Fruit fly (Drosophila melanogaster) whole organism, embryonic: ENCODE results near the gene nbs.

Source experiments
- Bgb ChIP-seq: fragments of 200-800 bp; sonication (Bioruptor generic); IDR thresholded peaks from 2 replicates; pipeline ENCODE4 v1.3.6; 2022; ENCODE audit warnings: missing biosample characterization, missing genetic modification characterization; ENCODE audit not compliant: partially characterized antibody
- CG10543 ChIP-seq: fragments of 200-800 bp; sonication (Bioruptor generic); optimal IDR thresholded peaks from 3 replicates; lab custom pipeline; 2017; ENCODE audit warnings: missing biosample characterization, mild to moderate bottlenecking, missing genetic modification characterization, moderate library complexity
- CG11398 ChIP-seq: fragments of 200-800 bp; sonication (Bioruptor generic); optimal IDR thresholded peaks from 2 replicates; lab custom pipeline; 2016; ENCODE audit warnings: missing biosample characterization, missing genetic modification characterization
- CG13123 ChIP-seq: fragments of 200-800 bp; sonication (Bioruptor generic); optimal IDR thresholded peaks from 2 replicates; lab custom pipeline; 2016; ENCODE audit warnings: missing biosample characterization, missing genetic modification characterization
- CG14860 ChIP-seq: fragments of 200-800 bp; sonication (Bioruptor generic); IDR thresholded peaks from 3 replicates; pipeline ENCODE4 v1.3.6; 2022; ENCODE audit warnings: missing biosample characterization, missing genetic modification characterization; ENCODE audit not compliant: partially characterized antibody
- CG2199 ChIP-seq: fragments of 200-800 bp; sonication (Bioruptor generic); IDR thresholded peaks from 3 replicates; pipeline ENCODE4 v1.3.6; 2022; ENCODE audit warnings: missing biosample characterization, missing genetic modification characterization
- CG2712 ChIP-seq: fragments of 200-800 bp; optimal IDR thresholded peaks from 3 replicates; lab custom pipeline; 2019; ENCODE audit warnings: missing biosample characterization, mild to moderate bottlenecking, missing genetic modification characterization, moderate library complexity
- CG30403 ChIP-seq: fragments of 200-800 bp; sonication (Bioruptor generic); optimal IDR thresholded peaks from 3 replicates; lab custom pipeline; 2016; ENCODE audit warnings: missing biosample characterization, missing genetic modification characterization
- CG32772 ChIP-seq: fragments of 200-800 bp; sonication (Bioruptor generic); IDR thresholded peaks from 2 replicates; pipeline ENCODE4 v1.3.6; 2022; ENCODE audit warnings: missing biosample characterization, missing genetic modification characterization
- CG33557 ChIP-seq: fragments of 200-800 bp; sonication (Bioruptor generic); optimal IDR thresholded peaks from 2 replicates; lab custom pipeline; 2019; ENCODE audit warnings: missing biosample characterization, mild to moderate bottlenecking, missing genetic modification characterization, moderate library complexity
- CG4730 ChIP-seq: fragments of 200-800 bp; sonication (Bioruptor generic); IDR thresholded peaks from 2 replicates; pipeline ENCODE4 v1.3.6; 2022; ENCODE audit warnings: missing biosample characterization, missing genetic modification characterization
- CG6272 ChIP-seq: fragments of 200-800 bp; sonication (Bioruptor generic); IDR thresholded peaks from 2 replicates; pipeline ENCODE4 v1.3.6; 2022; ENCODE audit warnings: missing biosample characterization, missing genetic modification characterization
- CG6791 ChIP-seq: fragments of 200-800 bp; sonication (Bioruptor generic); IDR thresholded peaks from 3 replicates; pipeline ENCODE4 v1.3.6; 2022; ENCODE audit warnings: missing biosample characterization, missing genetic modification characterization; ENCODE audit not compliant: partially characterized antibody
- CG7786 ChIP-seq: fragments of 200-800 bp; sonication (Bioruptor generic); optimal IDR thresholded peaks from 2 replicates; lab custom pipeline; 2016; ENCODE audit warnings: missing biosample characterization, missing genetic modification characterization
- CG9437 ChIP-seq: fragments of 200-800 bp; sonication (Bioruptor generic); optimal IDR thresholded peaks from 2 replicates; lab custom pipeline; 2018; ENCODE audit warnings: missing biosample characterization, mild to moderate bottlenecking, missing genetic modification characterization
- CG9817 ChIP-seq: fragments of 200-800 bp; sonication (Bioruptor generic); optimal IDR thresholded peaks from 2 replicates; lab custom pipeline; 2018; ENCODE audit warnings: missing biosample characterization, mild to moderate bottlenecking, missing genetic modification characterization, moderate library complexity
- CkIIα-i1 ChIP-seq: fragments of 200-800 bp; sonication (Bioruptor generic); IDR thresholded peaks from 2 replicates; pipeline ENCODE4 v1.3.6; 2022; ENCODE audit warnings: missing biosample characterization, missing genetic modification characterization
- Dek ChIP-seq: fragments of 200-800 bp; sonication (Bioruptor generic); optimal IDR thresholded peaks from 3 replicates; lab custom pipeline; 2019; ENCODE audit warnings: missing biosample characterization, mild to moderate bottlenecking, missing genetic modification characterization, moderate library complexity
- Dp ChIP-seq: fragments of 200-800 bp; sonication (Bioruptor generic); optimal IDR thresholded peaks from 2 replicates; lab custom pipeline; 2018; ENCODE audit warnings: missing biosample characterization, mild to moderate bottlenecking, missing genetic modification characterization, moderate library complexity
- Elba2 ChIP-seq: fragments of 200-800 bp; sonication (Bioruptor generic); optimal IDR thresholded peaks from 3 replicates; lab custom pipeline; 2016; ENCODE audit warnings: missing biosample characterization, missing genetic modification characterization
- H2.0 ChIP-seq: fragments of 200-800 bp; sonication (Bioruptor generic); IDR thresholded peaks from 2 replicates; pipeline ENCODE4 v1.3.6; 2022; ENCODE audit warnings: missing biosample characterization, missing genetic modification characterization
- HLH4C ChIP-seq: fragments of 200-800 bp; sonication (Bioruptor generic); IDR thresholded peaks from 3 replicates; pipeline ENCODE4 v1.3.6; 2022; ENCODE audit warnings: missing biosample characterization, missing genetic modification characterization; ENCODE audit not compliant: partially characterized antibody
- HLHmδ ChIP-seq: fragments of 200-800 bp; sonication (Bioruptor generic); optimal IDR thresholded peaks from 2 replicates; lab custom pipeline; 2018; ENCODE audit warnings: missing biosample characterization, mild to moderate bottlenecking, missing genetic modification characterization, moderate library complexity
- Kr ChIP-seq: fragments of 200-800 bp; sonication (Bioruptor generic); optimal IDR thresholded peaks from 2 replicates; lab custom pipeline; 2017; ENCODE audit warnings: missing biosample characterization, mild to moderate bottlenecking, missing genetic modification characterization
- Max ChIP-seq: fragments of 200-800 bp; sonication (Bioruptor generic); optimal IDR thresholded peaks from 2 replicates; lab custom pipeline; 2016; ENCODE audit warnings: missing biosample characterization, mild to moderate bottlenecking, missing genetic modification characterization
- Med ChIP-seq: fragments of 200-800 bp; sonication (Bioruptor generic); peaks from one replicate; lab custom pipeline; 2016; ENCODE audit warnings: missing biosample characterization, missing genetic modification characterization, mild to moderate bottlenecking, inconsistent platforms, moderate library complexity
- Mrtf ChIP-seq: fragments of 200-800 bp; sonication (Bioruptor generic); IDR thresholded peaks from 3 replicates; pipeline ENCODE4 v1.3.6; 2022; ENCODE audit warnings: missing biosample characterization, missing genetic modification characterization
- Nf-YA ChIP-seq: fragments of 200-800 bp; sonication (Bioruptor generic); IDR thresholded peaks from 2 replicates; pipeline ENCODE4 v1.3.6; 2022; ENCODE audit warnings: missing biosample characterization, missing genetic modification characterization
- Poxn ChIP-seq: fragments of 200-800 bp; sonication (Bioruptor generic); IDR thresholded peaks from 2 replicates; pipeline ENCODE4 v1.3.6; 2022; ENCODE audit warnings: missing biosample characterization, missing genetic modification characterization
- Trl ChIP-seq, 3 experiments: fragments of >200 bp in 2 of 3; fragments of 200-800 bp in 1 of 3; sonication (Bioruptor generic) in 1 of 3; optimal IDR thresholded peaks; 2 replicates in 1 of 3; 3 replicates in 2 of 3; lab custom pipeline; 2016 to 2017; ENCODE audit warnings: missing biosample characterization in 1 of 3, missing genetic modification characterization in 1 of 3
- abd-A ChIP-seq: fragments of 200-800 bp; sonication (Bioruptor generic); optimal IDR thresholded peaks from 3 replicates; lab custom pipeline; 2019; ENCODE audit warnings: missing biosample characterization, mild to moderate bottlenecking, missing genetic modification characterization, moderate library complexity
- ac ChIP-seq: fragments of 200-800 bp; sonication (Bioruptor generic); optimal IDR thresholded peaks from 3 replicates; lab custom pipeline; 2017; ENCODE audit warnings: missing biosample characterization, mild to moderate bottlenecking, missing genetic modification characterization
- al ChIP-seq: fragments of 200-800 bp; sonication (Bioruptor generic); IDR thresholded peaks from 2 replicates; pipeline ENCODE4 v1.3.6; 2022; ENCODE audit warnings: missing biosample characterization, missing genetic modification characterization
- bab2 ChIP-seq: fragments of 200-800 bp; sonication (Bioruptor generic); optimal IDR thresholded peaks from 2 replicates; lab custom pipeline; 2016; ENCODE audit warnings: missing biosample characterization, missing genetic modification characterization
- ci ChIP-seq: fragments of 200-800 bp; sonication (Bioruptor generic); IDR thresholded peaks from 3 replicates; pipeline ENCODE4 v1.3.6; 2022; ENCODE audit warnings: missing biosample characterization, missing genetic modification characterization
- esg ChIP-seq: fragments of 200-800 bp; sonication (Bioruptor generic); conservative IDR thresholded peaks from 2 replicates; pipeline ENCODE4 v1.3.6; 2022; ENCODE audit warnings: missing biosample characterization, missing genetic modification characterization
- ewg ChIP-seq: fragments of 200-800 bp; sonication (Bioruptor generic); optimal IDR thresholded peaks from 3 replicates; lab custom pipeline; 2017; ENCODE audit warnings: mild to moderate bottlenecking, missing biosample characterization, missing genetic modification reagents, missing genetic modification characterization
- gce ChIP-seq: fragments of 200-800 bp; sonication (Bioruptor generic); IDR thresholded peaks from 3 replicates; pipeline ENCODE4 v1.3.6; 2022; ENCODE audit warnings: missing biosample characterization, missing genetic modification characterization
- gcm ChIP-seq: fragments of 200-800 bp; sonication (Bioruptor generic); optimal IDR thresholded peaks from 2 replicates; lab custom pipeline; 2019; ENCODE audit warnings: missing biosample characterization, mild to moderate bottlenecking, missing genetic modification characterization, moderate library complexity
- nau ChIP-seq: fragments of 200-800 bp; sonication (Bioruptor generic); optimal IDR thresholded peaks from 3 replicates; lab custom pipeline; 2017; ENCODE audit warnings: missing biosample characterization, mild to moderate bottlenecking, missing genetic modification characterization, missing genetic modification reagents
- odd ChIP-seq: fragments of 200-800 bp; sonication (Bioruptor generic); optimal IDR thresholded peaks from 2 replicates; lab custom pipeline; 2017; ENCODE audit warnings: missing biosample characterization, mild to moderate bottlenecking, missing genetic modification characterization
- p53 ChIP-seq: fragments of 200-800 bp; sonication (Bioruptor generic); optimal IDR thresholded peaks from 2 replicates; lab custom pipeline; 2016; ENCODE audit warnings: missing biosample characterization, missing genetic modification characterization
- pita ChIP-seq: fragments of 200-800 bp; sonication (Bioruptor generic); optimal IDR thresholded peaks from 2 replicates; lab custom pipeline; 2017; ENCODE audit warnings: missing biosample characterization, mild to moderate bottlenecking, missing genetic modification characterization
- prd ChIP-seq, 3 experiments: fragments of >200 bp in 2 of 3; fragments of 200-800 bp in 1 of 3; sonication (Bioruptor generic) in 1 of 3; optimal IDR thresholded peaks in 2 of 3; IDR thresholded peaks in 1 of 3; 2 replicates in 2 of 3; 3 replicates in 1 of 3; pipeline versions ENCODE4 v1.3.6 to Lab custom; 2017 to 2022; ENCODE audit warnings: missing biosample characterization in 1 of 3, missing genetic modification characterization in 1 of 3
- seq ChIP-seq: fragments of 200-800 bp; sonication (Bioruptor generic); IDR thresholded peaks from 2 replicates; pipeline ENCODE4 v1.3.6; 2022; ENCODE audit warnings: missing biosample characterization, missing genetic modification characterization
- sisA ChIP-seq: fragments of 200-800 bp; sonication (Bioruptor generic); IDR thresholded peaks from 2 replicates; pipeline ENCODE4 v1.3.6; 2022; ENCODE audit warnings: missing biosample characterization, missing genetic modification characterization
- sna ChIP-seq: fragments of 200-800 bp; sonication (Bioruptor generic); IDR thresholded peaks from 2 replicates; pipeline ENCODE4 v1.3.6; 2022; ENCODE audit warnings: missing biosample characterization, missing genetic modification characterization; ENCODE audit not compliant: partially characterized antibody
- tio ChIP-seq: fragments of 200-800 bp; sonication (Bioruptor generic); optimal IDR thresholded peaks from 2 replicates; lab custom pipeline; 2017; ENCODE audit warnings: missing biosample characterization, missing genetic modification characterization, inconsistent platforms
- ttk ChIP-seq: fragments of 200-800 bp; sonication (Bioruptor generic); IDR thresholded peaks from 2 replicates; pipeline ENCODE4 v2.1.2; 2022; ENCODE audit warnings: missing biosample characterization, missing genetic modification characterization
- zfh2 ChIP-seq: fragments of 200-800 bp; sonication (Bioruptor generic); optimal IDR thresholded peaks from 2 replicates; lab custom pipeline; 2016; ENCODE audit warnings: missing biosample characterization, missing genetic modification characterization

nbs gene

DNA sequence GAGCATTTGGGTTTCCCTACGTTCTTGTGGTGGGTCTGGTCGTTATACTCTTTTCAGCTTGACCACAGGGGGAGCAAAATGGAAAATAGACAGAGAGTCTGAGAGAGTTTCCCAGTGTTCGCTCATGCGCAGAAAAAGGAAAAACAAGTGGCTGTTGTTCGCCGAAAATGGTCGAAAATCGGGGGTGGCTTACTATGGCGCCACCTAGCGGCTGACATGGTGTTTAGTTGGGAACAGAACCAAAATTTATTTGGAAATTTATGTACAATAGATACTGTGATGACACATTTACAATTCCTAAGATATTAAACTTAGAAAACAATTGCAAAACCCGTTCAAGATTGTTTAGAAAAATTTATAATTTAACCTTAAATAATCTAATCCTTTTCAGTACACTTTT lies 28.6 kb upstream of the nbs start (continued):
- TF ChIP-seq gce = no peak
- TF ChIP-seq HLH4C = no peak
- TF ChIP-seq tio (GFP tag; lab: Kevin White, UChicago) = no peak
- no peak for TF ChIP-seq p53
- TF ChIP-seq bab2 = no peak
- no peak for TF ChIP-seq nau (GFP tag; lab: Kevin White, UChicago)
- TF ChIP-seq CG11398 (GFP tag; lab: Kevin White, UChicago) = no peak
- TF ChIP-seq CG13123 (GFP tag; lab: Kevin White, UChicago) = no peak
- TF ChIP-seq Mrtf (GFP tag; lab: Robert Waterston, UW) = no peak
- TF ChIP-seq HLHmδ = no peak
- TF ChIP-seq CG9437 (GFP tag; lab: Kevin White, UChicago) = no peak
- no peak for TF ChIP-seq Kr (GFP tag; lab: Kevin White, UChicago)
- TF ChIP-seq CG4730 = no peak
- no peak for TF ChIP-seq Nf-YA (GFP tag; lab: Robert Waterston, UW)
- TF ChIP-seq Poxn (GFP tag; lab: Robert Waterston, UW) = no peak
- TF ChIP-seq CG33557 = no peak
- no peak for TF ChIP-seq CG9817
- no peak for TF ChIP-seq zfh2 (GFP tag; lab: Kevin White, UChicago)
- TF ChIP-seq ci = no peak
- TF ChIP-seq odd = no peak
- peak; percentile 56 for TF ChIP-seq pita (GFP tag; lab: Kevin White, UChicago)
- no peak for TF ChIP-seq Elba2
- TF ChIP-seq CG10543 (GFP tag; lab: Kevin White, UChicago) = no peak
- peak; percentile 26 for TF ChIP-seq CG2712 (tag; lab: Kevin White, UChicago)
- TF ChIP-seq H2.0 (GFP tag; lab: Robert Waterston, UW) = 0 out of 2 replicates have a peak, but pooled peaks have one; percentile 13
- peak; percentile 48 for TF ChIP-seq Med (GFP tag; lab: Kevin White, UChicago)
- no peak for TF ChIP-seq CG14860 (GFP tag; lab: Robert Waterston, UW)
- no peak for TF ChIP-seq Dek (tag; lab: Kevin White, UChicago)
- no peak for TF ChIP-seq CG30403 (GFP tag; lab: Kevin White, UChicago)
- no peak for TF ChIP-seq CG6791 (GFP tag; lab: Robert Waterston, UW)
- TF ChIP-seq ttk (GFP tag; lab: Robert Waterston, UW) = peak; percentile 25; the same call in 1 of the 2 replicates
- TF ChIP-seq CG6272 (GFP tag; lab: Robert Waterston, UW) = no peak
- no peak for TF ChIP-seq sisA
- peak; percentile 41 to 45 for TF ChIP-seq Trl (optimal IDR thresholded peaks at IDR 0.05; lab: Kevin White, UChicago)
- no peak for TF ChIP-seq Trl (GFP tag; optimal IDR thresholded peaks at IDR 0.05; lab: Kevin White, UChicago)
- no peak for TF ChIP-seq CkIIα-i1 (GFP tag; lab: Robert Waterston, UW)
- TF ChIP-seq CG32772 (GFP tag; lab: Robert Waterston, UW) = 0 out of 2 replicates have a peak, but pooled peaks have one; percentile 9
- peak; percentile 97 for TF ChIP-seq ewg (GFP tag; lab: Kevin White, UChicago)
- TF ChIP-seq esg (GFP tag; lab: Robert Waterston, UW) = no peak
- no peak for TF ChIP-seq Dp (GFP tag; lab: Kevin White, UChicago)
- TF ChIP-seq sna (GFP tag; lab: Robert Waterston, UW) = no peak
- no peak for TF ChIP-seq al
- no peak for TF ChIP-seq Max
- TF ChIP-seq abd-A (tag; lab: Kevin White, UChicago) = peak; percentile 17
- no peak for TF ChIP-seq prd (optimal IDR thresholded peaks at IDR 0.05; lab: Kevin White, UChicago)
- TF ChIP-seq prd (GFP tag; IDR thresholded peaks at IDR 0.05; lab: Robert Waterston, UW) = 0 out of 3 replicates have a peak, but pooled peaks have one; percentile 4
- TF ChIP-seq seq (GFP tag; lab: Robert Waterston, UW) = peak; percentile 78
- no peak for TF ChIP-seq ac (GFP tag; lab: Kevin White, UChicago)
- no peak for TF ChIP-seq gcm
- TF ChIP-seq CG2199 (GFP tag; lab: Robert Waterston, UW) = peak; percentile 43; the same call in 1 of the 3 replicates
- TF ChIP-seq Bgb (GFP tag; lab: Robert Waterston, UW) = peak; percentile 42; the same call in 1 of the 2 replicates
- TF ChIP-seq CG7786 (GFP tag; lab: Kevin White, UChicago) = no peak
